Worm (Caenorhabditis elegans) whole organism, late embryonic: ENCODE measurements around the gene srh-300.

Experiments
- ama-1 ChIP-seq: fragments of 150-350 bp; optimal IDR thresholded peaks from 2 replicates; lab custom pipeline; 2014
- ceh-30 ChIP-seq: fragments of 150-350 bp; optimal IDR thresholded peaks from 2 replicates; lab custom pipeline; 2014; ENCODE audit warnings: missing biosample characterization, missing genetic modification characterization
- elt-2 ChIP-seq: sonication (generic microtip); optimal IDR thresholded peaks from 2 replicates; lab custom pipeline; 2016; ENCODE audit warnings: missing genetic modification reagents, missing genetic modification characterization, missing compliant biosample characterization
- ets-4 ChIP-seq: sonication (generic microtip); optimal IDR thresholded peaks from 2 replicates; lab custom pipeline; 2016; ENCODE audit warnings: missing genetic modification characterization, missing compliant biosample characterization
- fkh-10 ChIP-seq: fragments of 150-350 bp; optimal IDR thresholded peaks from 2 replicates; lab custom pipeline; 2014; ENCODE audit warnings: missing biosample characterization, missing genetic modification reagents, missing genetic modification characterization
- gmeb-2 ChIP-seq: sonication (generic microtip); optimal IDR thresholded peaks from 2 replicates; lab custom pipeline; 2016; ENCODE audit warnings: missing genetic modification characterization, inconsistent platforms, missing compliant biosample characterization
- lin-11 ChIP-seq: fragments of 200-800 bp; sonication (Bioruptor generic); optimal IDR thresholded peaks from 2 replicates; lab custom pipeline; 2018; ENCODE audit warnings: mild to moderate bottlenecking, missing genetic modification characterization, missing compliant biosample characterization
- unc-3 ChIP-seq, 2 experiments: fragments of 200-800 bp in 1 of 2; sonication (Bioruptor generic) in 1 of 2; sonication (generic microtip) in 1 of 2; conservative IDR thresholded peaks in 1 of 2; optimal IDR thresholded peaks in 1 of 2; 2 replicates each; pipeline versions ENCODE4 v1.3.6 to Lab custom; 2016 to 2022; ENCODE audit warnings: missing compliant biosample characterization in 2 of 2, missing genetic modification characterization in 2 of 2, missing genetic modification reagents in 1 of 2

- TF ChIP-seq ets-4 (tag; lab: Kevin White, UChicago) = no peak
- TF ChIP-seq elt-2 = no peak
- no peak for TF ChIP-seq unc-3 (GFP tag; conservative IDR thresholded peaks at IDR 0.05; lab: Robert Waterston, UW)
- no peak for TF ChIP-seq unc-3 (tag; optimal IDR thresholded peaks at IDR 0.05; lab: Kevin White, UChicago)
- TF ChIP-seq gmeb-2 = no peak
- no peak for TF ChIP-seq lin-11 (tag; lab: Kevin White, UChicago)
- TF ChIP-seq ama-1 (lab: Kevin White, UChicago) = no peak
- TF ChIP-seq fkh-10 (GFP tag; lab: Kevin White, UChicago) = no peak
- TF ChIP-seq ceh-30 (tag; lab: Kevin White, UChicago) = no peak
Observed at ce11 chrV:17819704-17820103, 2.2 kb upstream of the srh-300 start.
